2 worm cellular contexts compared by ENCODE assay signal in the genomic region with DNA sequence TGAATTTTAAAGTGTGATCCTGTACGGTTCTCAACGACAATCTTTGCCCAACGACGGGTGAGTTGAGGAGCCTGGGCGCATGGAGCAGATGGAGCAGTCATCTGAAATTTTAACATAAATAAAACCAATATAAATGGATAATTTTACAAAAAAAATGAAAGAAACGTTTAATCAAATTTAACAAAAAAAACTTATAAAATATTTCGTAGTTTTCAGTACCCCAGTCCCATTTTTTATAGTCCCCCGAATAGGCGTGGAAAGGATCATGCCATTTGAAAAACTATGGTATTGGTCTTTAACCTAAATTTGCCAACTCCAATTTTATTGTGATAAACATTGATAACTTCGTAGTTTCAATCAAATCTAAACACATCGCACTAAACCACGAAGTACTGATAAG.
TF ChIP-seq lines count a peak whose summit lies in the region.

A gene (minus strand): TSS at position 101 of the 400 bp plus-strand sequence.

TF ChIP-seq in whole organism, L3 larva, 47 proteins besides CTCF, POLR2A, EP300 and RAD21:
- no peak for TF ChIP-seq nhr-43 (tag; optimal IDR thresholded peaks at IDR 0.05; lab: Kevin White, UChicago; ENCODE audit: poor library complexity, severe bottlenecking)
- TF ChIP-seq mdl-1 (tag; optimal IDR thresholded peaks at IDR 0.05; lab: Kevin White, UChicago), result no peak
- peak; percentile 41 for TF ChIP-seq pqm-1 (tag; optimal IDR thresholded peaks at IDR 0.05; lab: Kevin White, UChicago)
- no peak for TF ChIP-seq R02D3.7 (tag; optimal IDR thresholded peaks at IDR 0.05; lab: Kevin White, UChicago)

TF ChIP-seq in whole organism, L4 larva, 104 proteins besides CTCF, POLR2A, EP300 and RAD21:
- TF ChIP-seq zfp-2 (tag; optimal IDR thresholded peaks at IDR 0.05; lab: Kevin White, UChicago) (no peak), zip-11 (GFP tag; IDR thresholded peaks at IDR 0.05; lab: Robert Waterston, UW) (no peak), mes-2 (tag; optimal IDR thresholded peaks at IDR 0.05; lab: Kevin White, UChicago; ENCODE audit: poor library complexity, severe bottlenecking) (no peak), dve-1 (tag; optimal IDR thresholded peaks at IDR 0.05; lab: Kevin White, UChicago; ENCODE audit: insufficient read depth) (peak; percentile 10), lin-13 (GFP tag; optimal IDR thresholded peaks at IDR 0.05; lab: Kevin White, UChicago) (no peak), Y105C5A.15 (GFP tag; IDR thresholded peaks at IDR 0.05; lab: Robert Waterston, UW) (no peak), ces-1 (GFP tag; optimal IDR thresholded peaks at IDR 0.05; lab: Kevin White, UChicago) (no peak), daf-16 (GFP tag; optimal IDR thresholded peaks at IDR 0.05; lab: Kevin White, UChicago) (no peak), daf-16 (tag; optimal IDR thresholded peaks at IDR 0.05; lab: Kevin White, UChicago) (peak; percentile 61), lin-29 (GFP tag; IDR thresholded peaks at IDR 0.05; lab: Robert Waterston, UW) (no peak)
